Worm (Caenorhabditis elegans): ENCODE data around the gene H25K10.1.
A peak's percentile ranks its signal among the peaks of the same experiment; 100 is the strongest.

The H25K10.1 gene

ce11 chrIV:16202074-16202473, at the start of gene H25K10.1:
TSS of gene H25K10.1 (plus strand) at chrIV:16202374.
- TF ChIP-seq tbx-37 (GFP tag; conservative IDR thresholded peaks at IDR 0.05) = no peak
- TF ChIP-seq F13C5.2 (tag; optimal IDR thresholded peaks at IDR 0.05) = no peak
- no peak for TF ChIP-seq pes-1 (GFP tag; IDR thresholded peaks at IDR 0.05)
- no peak for TF ChIP-seq hmg-4 (GFP tag; optimal IDR thresholded peaks at IDR 0.05)
- no peak for TF ChIP-seq tbx-11 (GFP tag; IDR thresholded peaks at IDR 0.05)
- no peak for TF ChIP-seq B0310.2 (tag; optimal IDR thresholded peaks at IDR 0.05)
- TF ChIP-seq ceh-13 (GFP tag; optimal IDR thresholded peaks at IDR 0.05) = no peak
- no peak for TF ChIP-seq tra-4 (tag; optimal IDR thresholded peaks at IDR 0.05)
- TF ChIP-seq aly-1 (tag; optimal IDR thresholded peaks at IDR 0.05) = no peak
- TF ChIP-seq scrt-1 (GFP tag; IDR thresholded peaks at IDR 0.05) = no peak
- TF ChIP-seq sea-1 (GFP tag; conservative IDR thresholded peaks at IDR 0.05) = no peak
- no peak for TF ChIP-seq hmbx-1 (tag; optimal IDR thresholded peaks at IDR 0.05)
- TF ChIP-seq ama-1 (optimal IDR thresholded peaks at IDR 0.05) = no peak
- no peak for TF ChIP-seq flt-1 (GFP tag; IDR thresholded peaks at IDR 0.05)
- no peak for TF ChIP-seq ets-7 (tag; optimal IDR thresholded peaks at IDR 0.05)

ce11 chrIV:16167331-16167730, 34.8 kb upstream of the H25K10.1 start:
- 0 out of 2 replicates have a peak, but pooled peaks have one; percentile 27 for TF ChIP-seq sea-1 (GFP tag; conservative IDR thresholded peaks at IDR 0.05)

- no peak for TF ChIP-seq ceh-13 (GFP tag; optimal IDR thresholded peaks at IDR 0.05)
- TF ChIP-seq F13C5.2 (tag; optimal IDR thresholded peaks at IDR 0.05) = no peak
- TF ChIP-seq hnd-1 (tag; optimal IDR thresholded peaks at IDR 0.05) = no peak
- no peak for TF ChIP-seq ceh-36 (tag; optimal IDR thresholded peaks at IDR 0.05)
- TF ChIP-seq tbx-37 (GFP tag; conservative IDR thresholded peaks at IDR 0.05) = no peak
- no peak for TF ChIP-seq aly-1 (tag; optimal IDR thresholded peaks at IDR 0.05)
- no peak for TF ChIP-seq flt-1 (GFP tag; IDR thresholded peaks at IDR 0.05)
- no peak for TF ChIP-seq scrt-1 (GFP tag; IDR thresholded peaks at IDR 0.05)
- no peak for TF ChIP-seq sea-1 (GFP tag; conservative IDR thresholded peaks at IDR 0.05)
- no peak for TF ChIP-seq ama-1 (optimal IDR thresholded peaks at IDR 0.05)
- no peak for TF ChIP-seq pes-1 (GFP tag; IDR thresholded peaks at IDR 0.05)
- TF ChIP-seq hmg-4 (GFP tag; optimal IDR thresholded peaks at IDR 0.05) = no peak
Observed at ce11 chrIV:16167941-16168340, 34.2 kb upstream of the H25K10.1 start.

- TF ChIP-seq tra-4 (tag; optimal IDR thresholded peaks at IDR 0.05) (no peak), pes-1 (GFP tag; IDR thresholded peaks at IDR 0.05) (peak; percentile 53)
Observed at ce11 chrIV:16168702-16169440, 33.3 kb upstream of the H25K10.1 start.

ce11 chrIV:16169443-16170105, 32.6 kb upstream of the H25K10.1 start:
- TF ChIP-seq B0310.2 (tag; optimal IDR thresholded peaks at IDR 0.05) = peak; percentile 46
- 0 out of 2 replicates have a peak, but pooled peaks have one; percentile 22 for TF ChIP-seq scrt-1 (GFP tag; IDR thresholded peaks at IDR 0.05)
- no peak for TF ChIP-seq ama-1 (optimal IDR thresholded peaks at IDR 0.05)

ce11 chrIV:16170606-16171033, 31.6 kb upstream of the H25K10.1 start, which contains the start of gene gln-3:
TSS of gene gln-3 (minus strand) at chrIV:16170678.
- TF ChIP-seq pes-1 (GFP tag; IDR thresholded peaks at IDR 0.05) (no peak), B0310.2 (tag; optimal IDR thresholded peaks at IDR 0.05) (no peak), hmg-4 (GFP tag; optimal IDR thresholded peaks at IDR 0.05) (no peak), hmbx-1 (tag; optimal IDR thresholded peaks at IDR 0.05) (no peak), hnd-1 (tag; optimal IDR thresholded peaks at IDR 0.05) (no peak), scrt-1 (GFP tag; IDR thresholded peaks at IDR 0.05) (no peak), tbx-11 (GFP tag; IDR thresholded peaks at IDR 0.05) (no peak), ceh-13 (GFP tag; optimal IDR thresholded peaks at IDR 0.05) (no peak), sea-1 (GFP tag; conservative IDR thresholded peaks at IDR 0.05) (no peak), aly-1 (tag; optimal IDR thresholded peaks at IDR 0.05) (no peak), tra-4 (tag; optimal IDR thresholded peaks at IDR 0.05) (no peak), ets-7 (tag; optimal IDR thresholded peaks at IDR 0.05) (no peak), flt-1 (GFP tag; IDR thresholded peaks at IDR 0.05) (no peak), F13C5.2 (tag; optimal IDR thresholded peaks at IDR 0.05) (no peak), ceh-36 (tag; optimal IDR thresholded peaks at IDR 0.05) (no peak)

- TF ChIP-seq scrt-1 (GFP tag; IDR thresholded peaks at IDR 0.05) (no peak), tbx-11 (GFP tag; IDR thresholded peaks at IDR 0.05) (no peak), ama-1 (optimal IDR thresholded peaks at IDR 0.05) (no peak), hmbx-1 (tag; optimal IDR thresholded peaks at IDR 0.05) (no peak), aly-1 (tag; optimal IDR thresholded peaks at IDR 0.05) (no peak), ets-7 (tag; optimal IDR thresholded peaks at IDR 0.05) (no peak), sea-1 (GFP tag; conservative IDR thresholded peaks at IDR 0.05) (no peak), hnd-1 (tag; optimal IDR thresholded peaks at IDR 0.05) (no peak), hmg-4 (GFP tag; optimal IDR thresholded peaks at IDR 0.05) (no peak)
Observed at ce11 chrIV:16171326-16171725, 30.8 kb upstream of the H25K10.1 start.

ce11 chrIV:16172786-16173371, 29.3 kb upstream of the H25K10.1 start:
- peak; percentile 80 for TF ChIP-seq ceh-36 (tag; optimal IDR thresholded peaks at IDR 0.05)
- no peak for TF ChIP-seq B0310.2 (tag; optimal IDR thresholded peaks at IDR 0.05)

Data from whole organism, early embryonic.